Fruit fly (Drosophila melanogaster) whole organism, prepupa: ENCODE data around the gene dl.

Experiments
- CG10669 ChIP-seq: fragments of 200-800 bp; sonication (Bioruptor generic); optimal IDR thresholded peaks from 3 replicates; lab custom pipeline; 2018; ENCODE audit warnings: missing biosample characterization, mild to moderate bottlenecking, missing genetic modification characterization, moderate library complexity
- CG6792 ChIP-seq: fragments of 200-800 bp; sonication (Bioruptor generic); optimal IDR thresholded peaks from 3 replicates; lab custom pipeline; 2016; ENCODE audit warnings: missing biosample characterization, missing genetic modification characterization
- CG6854 ChIP-seq: fragments of 200-800 bp; sonication (Bioruptor generic); optimal IDR thresholded peaks from 2 replicates; lab custom pipeline; 2017; ENCODE audit warnings: missing biosample characterization, mild to moderate bottlenecking, missing genetic modification characterization
- Hr38 ChIP-seq: sonication (Bioruptor generic); optimal IDR thresholded peaks from 2 replicates; lab custom pipeline; 2016; ENCODE audit warnings: missing biosample characterization, missing genetic modification characterization
- Lpt ChIP-seq: fragments of 200-800 bp; sonication (Bioruptor generic); optimal IDR thresholded peaks from 3 replicates; lab custom pipeline; 2016; ENCODE audit warnings: missing biosample characterization, missing genetic modification characterization
- Met ChIP-seq: fragments of 200-800 bp; sonication (Bioruptor generic); optimal IDR thresholded peaks from 3 replicates; lab custom pipeline; 2016; ENCODE audit warnings: missing biosample characterization, missing genetic modification characterization
- OdsH ChIP-seq: fragments of 200-800 bp; sonication (Bioruptor generic); optimal IDR thresholded peaks from 3 replicates; lab custom pipeline; 2016; ENCODE audit warnings: missing biosample characterization, missing genetic modification characterization
- Sox15 ChIP-seq: fragments of 200-800 bp; sonication (Bioruptor generic); optimal IDR thresholded peaks from 3 replicates; lab custom pipeline; 2016; ENCODE audit warnings: missing biosample characterization, missing genetic modification characterization
- cyc ChIP-seq: fragments of 200-800 bp; sonication (Bioruptor generic); optimal IDR thresholded peaks from 3 replicates; lab custom pipeline; 2016; ENCODE audit warnings: missing biosample characterization, missing genetic modification characterization
- fkh ChIP-seq: fragments of 200-800 bp; sonication (Bioruptor generic); optimal IDR thresholded peaks from 3 replicates; lab custom pipeline; 2017; ENCODE audit warnings: missing biosample characterization, mild to moderate bottlenecking, missing genetic modification characterization, moderate library complexity
- salr ChIP-seq, 2 experiments: fragments of 200-800 bp; sonication (Bioruptor generic); optimal IDR thresholded peaks; 3 replicates each; lab custom pipeline; 2016 to 2018; ENCODE audit warnings: missing biosample characterization in 2 of 2, missing genetic modification characterization in 2 of 2, mild to moderate bottlenecking in 1 of 2
- spab ChIP-seq: fragments of 200-800 bp; sonication (Bioruptor generic); optimal IDR thresholded peaks from 2 replicates; lab custom pipeline; 2017; ENCODE audit warnings: missing biosample characterization, mild to moderate bottlenecking, missing genetic modification characterization, missing genetic modification reagents

- TF ChIP-seq cyc (no peak), Lpt (GFP tag; lab: Kevin White, UChicago) (no peak), spab (GFP tag; lab: Kevin White, UChicago) (no peak), Hr38 (GFP tag; lab: Kevin White, UChicago) (no peak), CG6854 (peak; percentile 50), OdsH (GFP tag; lab: Kevin White, UChicago) (no peak), Sox15 (GFP tag; lab: Kevin White, UChicago) (no peak), CG6792 (no peak), salr (GFP tag; optimal IDR thresholded peaks at IDR 0.05; lab: Kevin White, UChicago) (no peak), fkh (GFP tag; lab: Kevin White, UChicago) (peak; percentile 31), Met (GFP tag; lab: Kevin White, UChicago) (no peak), CG10669 (GFP tag; lab: Kevin White, UChicago) (no peak)
Observed at dm6 chr2L:17472582-17473524, 22.7 kb upstream of the dl start, which contains the start of gene BicD.
